Worm (Caenorhabditis elegans): ENCODE results near the gene mpz-4.

DNA sequence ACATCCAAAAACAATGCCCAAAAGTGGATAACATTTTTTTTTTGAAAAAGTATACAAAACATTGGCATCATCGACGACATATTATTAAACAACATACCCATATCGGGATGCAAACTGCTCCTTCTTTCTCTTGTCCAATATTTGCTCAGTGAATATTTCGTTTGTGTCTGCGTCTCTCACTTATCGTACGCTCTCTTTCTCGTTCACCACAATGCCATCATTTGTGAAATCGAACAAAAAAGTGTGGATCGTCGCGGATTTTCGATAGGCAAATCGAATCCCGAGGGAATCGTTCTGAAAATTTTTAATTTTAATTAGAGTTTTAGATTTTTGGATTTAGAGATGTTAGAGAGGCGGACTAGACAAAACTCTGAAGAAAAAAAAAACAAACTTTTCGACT lies 19.7 kb upstream of the mpz-4 start, which contains the start of gene tat-2:
- TF ChIP-seq him-1 (tag; optimal IDR thresholded peaks at IDR 0.05) (no peak), dao-5 (tag; optimal IDR thresholded peaks at IDR 0.05) (no peak), W03F9.2 (tag; optimal IDR thresholded peaks at IDR 0.05) (no peak)

Data from whole organism, L4/young adult.